Fruit fly (Drosophila melanogaster) whole organism, embryonic: ENCODE measurements around the gene CG2187.
A peak's percentile ranks its signal among the peaks of the same experiment; 100 is the strongest.

Source experiments
- Bteb2 ChIP-seq: fragments of 200-800 bp; sonication (Bioruptor generic); optimal IDR thresholded peaks from 2 replicates; lab custom pipeline; 2016; ENCODE audit warnings: missing biosample characterization, missing genetic modification characterization
- CG10431 ChIP-seq: fragments of 200-800 bp; sonication (Bioruptor generic); optimal IDR thresholded peaks from 3 replicates; lab custom pipeline; 2018; ENCODE audit warnings: missing biosample characterization, mild to moderate bottlenecking, missing genetic modification characterization
- CG10543 ChIP-seq: fragments of 200-800 bp; sonication (Bioruptor generic); optimal IDR thresholded peaks from 3 replicates; lab custom pipeline; 2017; ENCODE audit warnings: missing biosample characterization, mild to moderate bottlenecking, missing genetic modification characterization, moderate library complexity
- CG10654 ChIP-seq: fragments of 200-800 bp; sonication (Bioruptor generic); optimal IDR thresholded peaks from 2 replicates; lab custom pipeline; 2016; ENCODE audit warnings: missing biosample characterization, missing genetic modification characterization
- CG10959 ChIP-seq: fragments of 200-800 bp; sonication (Bioruptor generic); IDR thresholded peaks from 2 replicates; pipeline ENCODE4 v1.3.6; 2022; ENCODE audit warnings: missing biosample characterization, missing genetic modification characterization
- CG11398 ChIP-seq: fragments of 200-800 bp; sonication (Bioruptor generic); optimal IDR thresholded peaks from 2 replicates; lab custom pipeline; 2016; ENCODE audit warnings: missing biosample characterization, missing genetic modification characterization
- CG11723 ChIP-seq: fragments of 200-800 bp; sonication (Bioruptor generic); optimal IDR thresholded peaks from 2 replicates; lab custom pipeline; 2017; ENCODE audit warnings: missing biosample characterization, mild to moderate bottlenecking, missing genetic modification characterization
- CG12071 ChIP-seq: fragments of 200-800 bp; sonication (Bioruptor generic); optimal IDR thresholded peaks from 3 replicates; lab custom pipeline; 2018; ENCODE audit warnings: missing biosample characterization, mild to moderate bottlenecking, missing genetic modification characterization
- CG12236 ChIP-seq: fragments of 200-800 bp; sonication (Bioruptor generic); optimal IDR thresholded peaks from 2 replicates; lab custom pipeline; 2016; ENCODE audit warnings: missing biosample characterization, missing genetic modification characterization
- CG13424 ChIP-seq: fragments of 200-800 bp; sonication (Bioruptor generic); optimal IDR thresholded peaks from 2 replicates; lab custom pipeline; 2019; ENCODE audit warnings: missing biosample characterization, mild to moderate bottlenecking, missing genetic modification characterization, moderate library complexity
- CG13624 ChIP-seq: fragments of 200-800 bp; sonication (Bioruptor generic); optimal IDR thresholded peaks from 2 replicates; lab custom pipeline; 2016; ENCODE audit warnings: missing biosample characterization, missing genetic modification characterization
- CG13894 ChIP-seq: fragments of 200-800 bp; sonication (Bioruptor generic); optimal IDR thresholded peaks from 3 replicates; lab custom pipeline; 2018; ENCODE audit warnings: missing biosample characterization, mild to moderate bottlenecking, missing genetic modification characterization, moderate library complexity
- CG14710 ChIP-seq: fragments of 200-800 bp; sonication (Bioruptor generic); optimal IDR thresholded peaks from 3 replicates; lab custom pipeline; 2019; ENCODE audit warnings: missing biosample characterization, mild to moderate bottlenecking, missing genetic modification characterization, moderate library complexity
- CG1647 ChIP-seq: fragments of 200-800 bp; sonication (Bioruptor generic); optimal IDR thresholded peaks from 3 replicates; lab custom pipeline; 2016; ENCODE audit warnings: missing biosample characterization, missing genetic modification characterization
- CG17186 ChIP-seq: fragments of 200-800 bp; sonication (Bioruptor generic); optimal IDR thresholded peaks from 3 replicates; lab custom pipeline; 2017; ENCODE audit warnings: missing biosample characterization, missing genetic modification reagents, missing genetic modification characterization
- CG18599 ChIP-seq: fragments of 200-800 bp; sonication (Bioruptor generic); optimal IDR thresholded peaks from 3 replicates; lab custom pipeline; 2017; ENCODE audit warnings: missing biosample characterization, missing genetic modification characterization, mild to moderate bottlenecking, moderate library complexity, missing genetic modification reagents
- CG2678 ChIP-seq: fragments of 200-800 bp; sonication (Bioruptor generic); optimal IDR thresholded peaks from 3 replicates; lab custom pipeline; 2019; ENCODE audit warnings: missing biosample characterization, mild to moderate bottlenecking, missing genetic modification characterization, moderate library complexity
- CG31388 ChIP-seq: fragments of 200-800 bp; sonication (Bioruptor generic); optimal IDR thresholded peaks from 2 replicates; lab custom pipeline; 2016; ENCODE audit warnings: missing biosample characterization, missing genetic modification characterization
- CG3838 ChIP-seq: fragments of 200-800 bp; sonication (Bioruptor generic); optimal IDR thresholded peaks from 3 replicates; lab custom pipeline; 2016; ENCODE audit warnings: missing biosample characterization, missing genetic modification characterization
- CG4424 ChIP-seq: fragments of 200-800 bp; sonication (Bioruptor generic); optimal IDR thresholded peaks from 3 replicates; lab custom pipeline; 2016; ENCODE audit warnings: missing biosample characterization, missing genetic modification characterization
- CG6765 ChIP-seq: fragments of 200-800 bp; sonication (Bioruptor generic); optimal IDR thresholded peaks from 3 replicates; lab custom pipeline; 2017; ENCODE audit warnings: missing biosample characterization, mild to moderate bottlenecking, missing genetic modification characterization
- CG7372 ChIP-seq: fragments of 200-800 bp; sonication (Bioruptor generic); IDR thresholded peaks from 2 replicates; pipeline ENCODE4 v1.3.6; 2022; ENCODE audit warnings: missing biosample characterization, missing genetic modification characterization
- CHES-1-like ChIP-seq: fragments of 200-800 bp; sonication (Bioruptor generic); optimal IDR thresholded peaks from 2 replicates; lab custom pipeline; 2016; ENCODE audit warnings: missing biosample characterization, missing genetic modification characterization
- Dp ChIP-seq: fragments of 200-800 bp; sonication (Bioruptor generic); optimal IDR thresholded peaks from 2 replicates; lab custom pipeline; 2018; ENCODE audit warnings: missing biosample characterization, mild to moderate bottlenecking, missing genetic modification characterization, moderate library complexity
- Ets65A ChIP-seq: fragments of 200-800 bp; sonication (Bioruptor generic); peaks from one replicate; lab custom pipeline; 2016; ENCODE audit warnings: missing biosample characterization, missing genetic modification characterization
- Hr39 ChIP-seq: fragments of >200 bp; optimal IDR thresholded peaks from 2 replicates; lab custom pipeline; 2017
- Mad ChIP-seq: fragments of 200-800 bp; sonication (Bioruptor generic); optimal IDR thresholded peaks from 2 replicates; lab custom pipeline; 2016; ENCODE audit warnings: missing biosample characterization, missing genetic modification characterization
- NFAT ChIP-seq: fragments of 200-800 bp; sonication (Bioruptor generic); IDR thresholded peaks from 2 replicates; pipeline ENCODE4 v1.3.6; 2022; ENCODE audit warnings: missing biosample characterization, missing genetic modification characterization
- Ravus ChIP-seq: fragments of 200-800 bp; sonication (Bioruptor generic); IDR thresholded peaks from 2 replicates; pipeline ENCODE4 v1.3.6; 2022; ENCODE audit warnings: missing biosample characterization, missing genetic modification characterization
- Rfx ChIP-seq: fragments of 200-800 bp; sonication (Bioruptor generic); IDR thresholded peaks from 2 replicates; pipeline ENCODE4 v1.3.6; 2022; ENCODE audit warnings: missing biosample characterization, missing genetic modification characterization
- YL-1 ChIP-seq: fragments of 200-800 bp; sonication (Bioruptor generic); optimal IDR thresholded peaks from 3 replicates; lab custom pipeline; 2017; ENCODE audit warnings: missing biosample characterization, mild to moderate bottlenecking, missing genetic modification characterization
- caup ChIP-seq: fragments of 200-800 bp; sonication (Bioruptor generic); optimal IDR thresholded peaks from 3 replicates; lab custom pipeline; 2017; ENCODE audit warnings: missing biosample characterization, mild to moderate bottlenecking, missing genetic modification characterization, moderate library complexity; ENCODE audit not compliant: severe bottlenecking
- cg ChIP-seq: fragments of 200-800 bp; sonication (Bioruptor generic); optimal IDR thresholded peaks from 3 replicates; lab custom pipeline; 2019; ENCODE audit warnings: missing biosample characterization, mild to moderate bottlenecking, missing genetic modification characterization, moderate library complexity
- croc ChIP-seq: fragments of 200-800 bp; sonication (Bioruptor generic); conservative IDR thresholded peaks from 3 replicates; pipeline ENCODE4 v1.3.6; 2022; ENCODE audit warnings: missing biosample characterization, missing genetic modification characterization
- crol ChIP-seq: fragments of 200-800 bp; sonication (Bioruptor generic); IDR thresholded peaks from 2 replicates; pipeline ENCODE4 v1.3.6; 2022; ENCODE audit warnings: missing biosample characterization, missing genetic modification characterization
- dm ChIP-seq: fragments of 200-800 bp; sonication (Bioruptor generic); optimal IDR thresholded peaks from 3 replicates; lab custom pipeline; 2016; ENCODE audit warnings: missing biosample characterization, missing genetic modification characterization
- fru ChIP-seq: fragments of >200 bp; optimal IDR thresholded peaks from 2 replicates; lab custom pipeline; 2017
- kni ChIP-seq: fragments of 200-800 bp; sonication (Bioruptor generic); optimal IDR thresholded peaks from 3 replicates; lab custom pipeline; 2017; ENCODE audit warnings: mild to moderate bottlenecking, missing biosample characterization, missing genetic modification reagents, missing genetic modification characterization
- lbe ChIP-seq: fragments of 200-800 bp; sonication (Bioruptor generic); optimal IDR thresholded peaks from 2 replicates; lab custom pipeline; 2016; ENCODE audit warnings: missing biosample characterization, mild to moderate bottlenecking, missing genetic modification characterization
- nom ChIP-seq: fragments of 200-800 bp; sonication (Bioruptor generic); optimal IDR thresholded peaks from 2 replicates; lab custom pipeline; 2017; ENCODE audit warnings: missing biosample characterization, missing genetic modification characterization, mild to moderate bottlenecking, moderate library complexity, missing genetic modification reagents
- otp ChIP-seq: fragments of 200-800 bp; sonication (Bioruptor generic); IDR thresholded peaks from 3 replicates; pipeline ENCODE4, ENCODE4 v1.3.6; 2022; ENCODE audit warnings: missing biosample characterization, missing genetic modification characterization
- prd ChIP-seq, 3 experiments: fragments of >200 bp in 2 of 3; fragments of 200-800 bp in 1 of 3; sonication (Bioruptor generic) in 1 of 3; optimal IDR thresholded peaks in 2 of 3; IDR thresholded peaks in 1 of 3; 2 replicates in 2 of 3; 3 replicates in 1 of 3; pipeline versions ENCODE4 v1.3.6 to Lab custom; 2017 to 2022; ENCODE audit warnings: missing biosample characterization in 1 of 3, missing genetic modification characterization in 1 of 3
- pros ChIP-seq: fragments of 200-800 bp; sonication (Bioruptor generic); optimal IDR thresholded peaks from 3 replicates; lab custom pipeline; 2019; ENCODE audit warnings: missing biosample characterization, mild to moderate bottlenecking, missing genetic modification characterization, moderate library complexity
- pzg ChIP-seq: fragments of 200-800 bp; sonication (Bioruptor generic); optimal IDR thresholded peaks from 3 replicates; lab custom pipeline; 2018; ENCODE audit warnings: missing biosample characterization, mild to moderate bottlenecking, missing genetic modification characterization, moderate library complexity
- shn ChIP-seq: fragments of 200-800 bp; sonication (Bioruptor generic); optimal IDR thresholded peaks from 3 replicates; lab custom pipeline; 2016; ENCODE audit warnings: missing biosample characterization, missing genetic modification characterization
- sisA ChIP-seq: fragments of 200-800 bp; sonication (Bioruptor generic); IDR thresholded peaks from 2 replicates; pipeline ENCODE4 v1.3.6; 2022; ENCODE audit warnings: missing biosample characterization, missing genetic modification characterization
- sr ChIP-seq: fragments of 200-800 bp; sonication (Bioruptor generic); IDR thresholded peaks from 3 replicates; pipeline ENCODE4 v1.3.6; 2022; ENCODE audit warnings: missing biosample characterization, missing genetic modification characterization
- tll ChIP-seq, 2 experiments: fragments of 200-800 bp in 1 of 2; fragments of >200 bp in 1 of 2; sonication (Bioruptor generic) in 1 of 2; optimal IDR thresholded peaks; 2 replicates each; lab custom pipeline; 2017 to 2019; ENCODE audit warnings: missing biosample characterization in 2 of 2, missing genetic modification characterization in 2 of 2, mild to moderate bottlenecking in 1 of 2, moderate library complexity in 1 of 2
- tup ChIP-seq: fragments of 200-800 bp; sonication (Bioruptor generic); optimal IDR thresholded peaks from 2 replicates; lab custom pipeline; 2016; ENCODE audit warnings: missing biosample characterization, mild to moderate bottlenecking, missing genetic modification characterization, moderate library complexity

CG2187 gene

DNA sequence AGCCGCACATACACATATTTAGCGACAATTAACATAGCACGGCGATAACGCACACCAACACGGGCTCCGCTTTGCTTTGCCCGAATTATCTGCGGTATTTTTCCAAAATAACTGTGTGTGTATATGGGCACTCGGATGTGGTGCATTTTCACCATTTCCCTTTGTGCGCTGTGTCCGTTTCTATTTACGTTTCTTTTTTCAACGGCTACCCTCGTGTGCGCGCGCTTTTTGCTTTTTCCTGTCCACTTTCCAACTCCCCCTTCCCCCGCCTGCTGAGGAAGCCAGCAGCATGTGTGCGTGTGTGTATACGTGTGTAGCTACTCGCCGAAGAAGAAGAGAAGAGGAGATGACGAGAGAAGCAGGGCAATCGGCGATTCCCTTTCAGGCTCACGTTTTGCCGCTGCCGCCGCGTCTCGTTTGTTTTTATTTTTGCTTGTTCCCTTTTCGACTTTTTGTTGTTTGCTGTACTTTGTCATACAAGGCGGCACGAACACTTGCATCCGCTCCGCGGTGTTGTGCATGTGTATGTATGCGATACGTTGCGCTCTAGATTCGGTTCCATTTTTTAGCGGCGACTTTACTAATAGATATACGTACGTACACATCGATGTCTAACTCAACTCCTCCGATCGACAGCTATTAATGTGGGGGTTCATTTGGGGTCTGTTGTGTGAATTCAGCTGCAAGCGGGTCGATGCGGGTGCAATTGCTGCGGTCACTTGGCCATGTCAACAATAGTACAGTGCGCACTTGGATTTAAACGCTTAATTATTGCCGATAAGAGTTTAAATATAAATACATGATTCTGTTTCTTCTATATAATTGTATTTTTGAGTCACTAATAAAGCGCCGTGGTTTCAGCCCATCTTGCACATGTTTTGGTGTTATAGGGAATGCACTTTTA, 10.1 kb downstream of the CG2187 start (continued):
- TF ChIP-seq CG3838: no peak
- TF ChIP-seq CG13894: no peak
- no peak for TF ChIP-seq tup (GFP tag; lab: Kevin White, UChicago)
- no peak for TF ChIP-seq Hr39 (lab: Kevin White, UChicago)
- no peak for TF ChIP-seq CG10654 (GFP tag; lab: Kevin White, UChicago)
- TF ChIP-seq sr (GFP tag; lab: Robert Waterston, UW): no peak
- peak; percentile 4 for TF ChIP-seq CG11398
- TF ChIP-seq Rfx (GFP tag; lab: Robert Waterston, UW): no peak
- no peak for TF ChIP-seq CG12236
- peak; percentile 58 for TF ChIP-seq Dp (GFP tag; lab: Kevin White, UChicago)
- no peak for TF ChIP-seq Ets65A (GFP tag; lab: Kevin White, UChicago)
- TF ChIP-seq Bteb2 (GFP tag; lab: Kevin White, UChicago): no peak
- peak in 1 of 2 experiments; percentile 77 for TF ChIP-seq tll (GFP tag; optimal IDR thresholded peaks at IDR 0.05; lab: Kevin White, UChicago)
- peak; percentile 44 for TF ChIP-seq pros
- peak; percentile 9 for TF ChIP-seq CG13424 (tag; lab: Kevin White, UChicago)
- no peak for TF ChIP-seq otp
- no peak for TF ChIP-seq Ravus
- no peak for TF ChIP-seq CG31388 (GFP tag; lab: Kevin White, UChicago)
- TF ChIP-seq kni (GFP tag; lab: Kevin White, UChicago): peak; percentile 89
- peak; percentile 55 for TF ChIP-seq dm (GFP tag; lab: Kevin White, UChicago)
- peak; percentile 9 for TF ChIP-seq caup (GFP tag; lab: Kevin White, UChicago)
- no peak for TF ChIP-seq sisA (GFP tag; lab: Robert Waterston, UW)
- no peak for TF ChIP-seq crol (GFP tag; lab: Robert Waterston, UW)
- no peak for TF ChIP-seq croc (GFP tag; lab: Robert Waterston, UW)
- no peak for TF ChIP-seq Mad (GFP tag; lab: Kevin White, UChicago)
- TF ChIP-seq CG4424 (GFP tag; lab: Kevin White, UChicago): no peak
- TF ChIP-seq CG1647 (GFP tag; lab: Kevin White, UChicago): no peak
- peak; percentile 1 for TF ChIP-seq fru (lab: Kevin White, UChicago)
- TF ChIP-seq CG7372 (GFP tag; lab: Robert Waterston, UW): no peak
- no peak for TF ChIP-seq CG11723 (GFP tag; lab: Kevin White, UChicago)
- TF ChIP-seq CG13624 (GFP tag; lab: Kevin White, UChicago): no peak
- no peak for TF ChIP-seq CG2678
- peak; percentile 13 for TF ChIP-seq CG6765 (GFP tag; lab: Kevin White, UChicago)
- no peak for TF ChIP-seq NFAT (GFP tag; lab: Robert Waterston, UW)
- TF ChIP-seq pzg (GFP tag; lab: Kevin White, UChicago): peak; percentile 28
- no peak for TF ChIP-seq CG10959 (GFP tag; lab: Robert Waterston, UW)
- TF ChIP-seq CG10543: peak; percentile 77
- peak; percentile 96 for TF ChIP-seq cg (GFP tag; lab: Kevin White, UChicago)
- peak; percentile 91 for TF ChIP-seq nom (GFP tag; lab: Kevin White, UChicago)
- no peak for TF ChIP-seq CG17186 (GFP tag; lab: Kevin White, UChicago)
- no peak for TF ChIP-seq prd (optimal IDR thresholded peaks at IDR 0.05; lab: Kevin White, UChicago)
- TF ChIP-seq prd (GFP tag; IDR thresholded peaks at IDR 0.05; lab: Robert Waterston, UW): no peak
- TF ChIP-seq shn (GFP tag; lab: Kevin White, UChicago): no peak
- no peak for TF ChIP-seq CG14710 (tag; lab: Kevin White, UChicago)
- no peak for TF ChIP-seq CG18599 (GFP tag; lab: Kevin White, UChicago)
- TF ChIP-seq CG12071: peak; percentile 29
- peak; percentile 51 for TF ChIP-seq YL-1 (GFP tag; lab: Kevin White, UChicago)
- peak; percentile 33 for TF ChIP-seq CHES-1-like
- no peak for TF ChIP-seq CG10431
- peak; percentile 6 for TF ChIP-seq lbe (GFP tag; lab: Kevin White, UChicago)
